Worm (Caenorhabditis elegans): ENCODE measurements around the gene ceh-99.

The ceh-99 gene

ce11 chrII:12519616-12520015 lies at the start of gene ceh-99:
Gene ceh-99 (plus strand): TSS chrII:12519981.
- TF ChIP-seq lin-39 (tag; optimal IDR thresholded peaks at IDR 0.05) (no peak), dmd-4 (tag; optimal IDR thresholded peaks at IDR 0.05) (no peak), lin-11 (tag; optimal IDR thresholded peaks at IDR 0.05) (no peak), zag-1 (tag; optimal IDR thresholded peaks at IDR 0.05) (no peak), nhr-77 (tag; optimal IDR thresholded peaks at IDR 0.05) (no peak), gmeb-1 (tag; optimal IDR thresholded peaks at IDR 0.05) (no peak), egl-27 (tag; optimal IDR thresholded peaks at IDR 0.05) (no peak), ztf-4 (tag; optimal IDR thresholded peaks at IDR 0.05) (no peak), ztf-1 (GFP tag; conservative IDR thresholded peaks at IDR 0.05) (no peak)

ce11 chrII:12471138-12471855 lies 48.5 kb upstream of the ceh-99 start, which contains the start of the genes F15A4.5 and phat-8:
Gene F15A4.5 (minus strand): TSS chrII:12471238.
Gene phat-8 (plus strand): TSS chrII:12471805.
- TF ChIP-seq ceh-82 (tag; optimal IDR thresholded peaks at IDR 0.05) = no peak
- TF ChIP-seq nhr-21 (tag; optimal IDR thresholded peaks at IDR 0.05) = no peak
- TF ChIP-seq nhr-129 (tag; optimal IDR thresholded peaks at IDR 0.05) = no peak
- TF ChIP-seq egl-27 (tag; optimal IDR thresholded peaks at IDR 0.05) = no peak
- TF ChIP-seq nhr-23 (tag; optimal IDR thresholded peaks at IDR 0.05) = no peak
- TF ChIP-seq nhr-12 (tag; optimal IDR thresholded peaks at IDR 0.05) = no peak
- no peak for TF ChIP-seq skn-1 (tag; optimal IDR thresholded peaks at IDR 0.05)
- TF ChIP-seq lin-11 (tag; optimal IDR thresholded peaks at IDR 0.05) = no peak
- no peak for TF ChIP-seq ztf-1 (GFP tag; conservative IDR thresholded peaks at IDR 0.05)
- no peak for TF ChIP-seq R02D3.7 (tag; optimal IDR thresholded peaks at IDR 0.05)
- no peak for TF ChIP-seq ztf-11 (tag; optimal IDR thresholded peaks at IDR 0.05)
- TF ChIP-seq snpc-4 (tag; optimal IDR thresholded peaks at IDR 0.05) = no peak
- TF ChIP-seq unc-55 (GFP tag; optimal IDR thresholded peaks at IDR 0.05) = no peak
- no peak for TF ChIP-seq lin-39 (tag; optimal IDR thresholded peaks at IDR 0.05)
- no peak for TF ChIP-seq Y55F3AM.14 (GFP tag; optimal IDR thresholded peaks at IDR 0.05)
- no peak for TF ChIP-seq ztf-4 (tag; optimal IDR thresholded peaks at IDR 0.05)
- no peak for TF ChIP-seq crh-2 (tag; optimal IDR thresholded peaks at IDR 0.05)
- TF ChIP-seq ZK546.5 (tag; optimal IDR thresholded peaks at IDR 0.05) = no peak
- TF ChIP-seq mdl-1 (tag; optimal IDR thresholded peaks at IDR 0.05) = no peak
- TF ChIP-seq nhr-25 (tag; optimal IDR thresholded peaks at IDR 0.05) = no peak

DNA sequence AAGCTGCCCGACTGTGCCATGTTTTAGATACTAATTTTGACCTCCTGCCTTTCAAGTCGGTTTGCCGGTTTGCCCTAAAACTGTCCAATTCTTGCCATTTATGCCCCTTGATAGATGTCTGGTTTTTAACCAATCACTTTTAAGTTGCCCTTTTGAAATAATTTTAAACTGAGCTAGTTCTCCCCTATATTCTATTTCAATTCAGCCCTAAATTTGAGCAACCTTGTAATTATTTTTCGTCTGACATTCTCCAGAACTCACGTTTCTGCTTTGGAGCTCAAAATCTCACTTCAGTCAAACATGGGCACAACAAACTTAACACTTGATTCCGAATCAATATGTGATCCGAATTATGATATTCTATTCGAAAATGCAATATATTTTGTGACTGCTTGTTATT lies 46.4 kb upstream of the ceh-99 start, which contains the start of gene srg-17:
TSS of gene srg-17 (plus strand) at position 301 of the 400 bp plus-strand sequence.
- no peak for TF ChIP-seq lin-13 (GFP tag; optimal IDR thresholded peaks at IDR 0.05)
- no peak for TF ChIP-seq R02D3.7 (tag; optimal IDR thresholded peaks at IDR 0.05)
- TF ChIP-seq lin-39 (tag; optimal IDR thresholded peaks at IDR 0.05) = no peak
- TF ChIP-seq peb-1 (tag; optimal IDR thresholded peaks at IDR 0.05) = no peak
- TF ChIP-seq nhr-129 (tag; optimal IDR thresholded peaks at IDR 0.05) = no peak

DNA sequence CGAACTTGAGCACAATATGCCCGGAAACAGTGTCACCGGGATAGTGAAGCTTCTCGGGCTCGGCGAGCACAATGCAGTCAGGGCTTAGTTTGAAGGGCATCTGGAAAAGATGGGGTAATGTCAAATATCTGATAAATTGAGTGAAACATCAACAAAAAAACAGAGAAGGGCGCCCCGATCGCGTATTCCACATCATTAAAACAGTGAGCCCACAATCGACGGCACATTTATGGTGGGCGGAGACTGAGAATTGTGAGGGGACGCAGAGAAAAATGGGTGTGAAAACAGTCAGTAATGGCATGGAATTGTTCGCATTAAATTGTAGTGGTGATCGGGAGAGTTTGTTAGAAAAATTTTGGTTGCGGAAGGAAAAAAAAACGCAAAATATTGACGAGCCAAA lies 39.0 kb upstream of the ceh-99 start, which contains the start of gene arrd-9:
TSS of gene arrd-9 (minus strand) at position 101 of the 400 bp plus-strand sequence.
- TF ChIP-seq dmd-4 (tag; optimal IDR thresholded peaks at IDR 0.05) (no peak), nhr-6 (tag; optimal IDR thresholded peaks at IDR 0.05) (no peak), lsy-2 (tag; optimal IDR thresholded peaks at IDR 0.05) (no peak), sma-9 (GFP tag; optimal IDR thresholded peaks at IDR 0.05) (no peak), sma-9 (tag; optimal IDR thresholded peaks at IDR 0.05) (no peak), nhr-129 (tag; optimal IDR thresholded peaks at IDR 0.05) (no peak), skn-1 (tag; optimal IDR thresholded peaks at IDR 0.05) (no peak), unc-62 (GFP tag; optimal IDR thresholded peaks at IDR 0.05) (no peak), fos-1 (tag; optimal IDR thresholded peaks at IDR 0.05) (no peak), lin-39 (tag; optimal IDR thresholded peaks at IDR 0.05) (no peak), zag-1 (tag; optimal IDR thresholded peaks at IDR 0.05) (no peak), elt-3 (tag; optimal IDR thresholded peaks at IDR 0.05) (no peak), unc-39 (tag; optimal IDR thresholded peaks at IDR 0.05) (no peak), ztf-1 (GFP tag; conservative IDR thresholded peaks at IDR 0.05) (no peak), F13H6.1 (tag; optimal IDR thresholded peaks at IDR 0.05) (no peak), unc-55 (GFP tag; optimal IDR thresholded peaks at IDR 0.05) (no peak), nhr-25 (tag; optimal IDR thresholded peaks at IDR 0.05) (no peak), peb-1 (tag; optimal IDR thresholded peaks at IDR 0.05) (no peak), ceh-16 (tag; optimal IDR thresholded peaks at IDR 0.05) (no peak)
